Worm (Caenorhabditis elegans): Measurements from ENCODE around the gene nas-31.

DNA sequence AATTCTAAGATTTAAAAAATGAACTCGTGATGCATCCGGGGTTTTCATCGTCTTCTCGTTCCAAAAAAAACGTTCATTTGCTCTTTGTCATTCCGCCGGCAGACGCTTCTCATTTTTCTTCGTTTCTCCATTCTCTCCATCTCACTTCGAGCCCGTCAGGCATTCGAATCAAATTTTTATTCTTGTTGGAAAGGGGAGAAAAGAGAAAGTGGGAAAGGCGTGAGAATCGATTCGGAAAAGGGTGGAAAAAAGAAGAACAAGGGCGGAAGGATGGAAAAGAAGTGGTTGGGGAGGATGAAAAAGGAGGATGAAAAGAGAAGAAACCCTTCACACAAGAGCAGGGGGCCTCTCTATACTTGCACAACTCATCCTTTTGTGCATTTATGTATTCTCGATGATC is 16.9 kb downstream of the nas-31 start:
- no peak for TF ChIP-seq egl-27 (tag; optimal IDR thresholded peaks at IDR 0.05)
- no peak for TF ChIP-seq elt-3 (tag; optimal IDR thresholded peaks at IDR 0.05)
- no peak for TF ChIP-seq aly-2 (tag; optimal IDR thresholded peaks at IDR 0.05)
- TF ChIP-seq lsy-2 (tag; optimal IDR thresholded peaks at IDR 0.05): peak in 1 of 2 experiments; percentile 31
- TF ChIP-seq unc-55 (GFP tag; optimal IDR thresholded peaks at IDR 0.05): peak; percentile 40
- TF ChIP-seq unc-62 (GFP tag; optimal IDR thresholded peaks at IDR 0.05): no peak
- TF ChIP-seq nhr-10 (tag; optimal IDR thresholded peaks at IDR 0.05): no peak
- TF ChIP-seq mab-5 (tag; optimal IDR thresholded peaks at IDR 0.05): no peak
- no peak for TF ChIP-seq nhr-237 (tag; optimal IDR thresholded peaks at IDR 0.05)
- peak; percentile 41 for TF ChIP-seq zag-1 (tag; optimal IDR thresholded peaks at IDR 0.05)
- no peak for TF ChIP-seq snpc-4 (tag; optimal IDR thresholded peaks at IDR 0.05)
- TF ChIP-seq ztf-4 (tag; optimal IDR thresholded peaks at IDR 0.05): no peak
- TF ChIP-seq sma-9 (GFP tag; optimal IDR thresholded peaks at IDR 0.05): no peak
- no peak for TF ChIP-seq sma-9 (tag; optimal IDR thresholded peaks at IDR 0.05)

Measured in whole organism, L2 larva.